Worm (Caenorhabditis elegans): ENCODE results near the gene F35D11.1.

Gene F35D11.1

DNA sequence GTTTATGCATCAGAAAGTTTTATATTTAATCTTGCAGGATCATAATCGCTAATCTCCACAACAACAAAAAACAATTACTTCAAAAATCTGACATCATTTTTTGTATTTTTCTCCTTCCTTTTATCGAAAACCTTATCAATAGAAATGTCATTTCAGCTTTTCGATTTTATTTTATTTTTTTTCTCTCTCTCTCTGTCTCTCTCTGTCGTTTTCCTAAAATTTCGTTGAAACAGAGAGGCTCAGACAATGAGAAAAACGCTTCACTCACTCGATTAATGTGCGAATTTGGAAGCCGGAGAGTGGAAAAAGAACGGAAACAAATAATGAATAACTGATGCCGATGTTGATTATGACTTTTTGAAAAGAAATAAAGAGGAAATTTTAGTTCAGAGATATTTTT lies 22.6 kb upstream of the F35D11.1 start:
- TF ChIP-seq unc-62 (GFP tag; optimal IDR thresholded peaks at IDR 0.05): no peak

DNA sequence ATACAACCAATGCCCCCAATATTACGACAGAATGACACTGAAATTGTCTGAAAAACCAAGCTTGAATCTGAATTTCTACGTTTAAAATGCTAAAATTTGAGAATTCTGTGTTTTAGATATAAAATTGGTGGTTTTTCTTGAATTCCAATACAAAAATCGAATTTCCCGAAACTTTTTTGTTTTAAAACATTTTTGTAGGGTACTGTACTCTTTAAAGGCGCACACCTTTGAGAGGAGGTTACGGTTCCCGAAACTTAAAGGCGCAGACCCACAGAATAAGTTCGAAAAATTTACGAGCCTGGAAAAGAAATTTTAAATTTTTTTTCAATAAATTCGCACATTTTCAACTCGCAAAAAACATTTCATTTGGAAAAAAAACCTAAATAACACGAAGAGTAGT lies 22.0 kb upstream of the F35D11.1 start:
- no peak for TF ChIP-seq unc-62 (GFP tag; optimal IDR thresholded peaks at IDR 0.05)

DNA sequence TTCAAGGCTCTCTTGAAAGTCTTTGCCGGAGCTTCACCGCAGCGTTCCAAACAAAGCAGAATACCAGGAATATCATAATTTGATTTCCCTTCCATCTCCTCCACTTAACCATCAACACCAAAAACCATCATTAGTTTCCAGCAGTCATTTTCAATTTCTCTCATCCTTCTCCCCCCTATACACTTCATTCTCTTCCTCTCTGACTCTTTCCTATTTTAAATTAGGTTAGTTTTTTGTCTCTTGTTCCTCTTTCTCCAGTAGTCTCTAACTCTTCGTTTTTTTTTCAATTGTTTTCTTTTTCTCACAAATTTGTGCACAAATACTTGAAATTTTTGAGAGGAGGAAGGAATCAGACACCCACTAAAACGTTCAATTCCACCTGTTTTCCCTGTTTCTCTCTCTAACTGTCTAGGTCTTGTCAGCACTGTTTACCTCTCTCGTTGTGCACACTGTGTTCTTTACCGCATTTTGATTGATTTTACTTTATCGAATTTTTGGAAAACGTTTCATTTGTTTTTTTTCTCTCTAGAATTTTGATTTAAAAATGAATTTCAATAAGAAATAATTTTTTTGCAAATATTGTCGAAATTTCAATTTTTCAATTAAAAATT lies 19.9 kb upstream of the F35D11.1 start:
- TF ChIP-seq unc-62 (GFP tag; optimal IDR thresholded peaks at IDR 0.05): no peak

DNA sequence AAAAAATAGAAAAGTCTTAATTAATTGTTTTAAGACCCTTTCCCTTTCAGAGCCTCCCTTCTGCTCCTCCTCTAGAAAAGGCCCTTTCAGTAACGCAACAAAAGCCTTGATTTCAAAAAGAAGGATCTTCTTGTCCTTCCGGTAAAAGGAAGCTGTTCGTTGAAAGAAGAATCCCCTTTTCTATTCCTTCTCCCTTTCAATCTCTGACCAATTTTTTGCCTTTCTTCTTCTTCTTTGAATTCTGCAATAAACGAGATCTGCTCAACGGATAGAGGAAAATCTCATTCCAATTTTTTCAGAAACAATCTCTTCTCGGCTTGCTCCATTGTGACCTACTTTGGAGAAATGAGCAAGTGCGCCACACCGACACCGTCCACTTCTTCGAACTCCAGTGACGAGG lies 18.6 kb upstream of the F35D11.1 start, which contains the start of gene F35D11.3:
F35D11.3 (plus strand) TSS at position 300 of the 400 bp plus-strand sequence.
- no peak for TF ChIP-seq unc-62 (GFP tag; optimal IDR thresholded peaks at IDR 0.05)

DNA sequence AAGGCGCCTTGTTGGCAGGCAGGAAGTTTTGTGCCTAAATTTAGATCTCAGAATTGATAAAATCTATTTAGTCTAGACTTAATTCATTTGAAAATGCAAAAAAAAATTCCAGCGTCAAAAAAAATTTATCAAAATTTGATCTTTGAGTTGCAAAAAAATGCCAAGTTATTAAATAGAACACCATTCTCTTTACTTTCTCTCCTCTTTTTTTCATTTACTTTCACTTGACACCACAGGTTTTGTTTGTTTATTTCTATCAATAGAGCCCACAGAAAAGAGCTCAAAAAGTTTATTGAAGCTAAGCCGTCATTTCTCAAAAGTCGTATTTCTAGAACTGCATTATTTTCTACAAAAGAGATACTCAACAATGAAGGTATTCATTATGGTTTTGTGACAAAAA lies 14.0 kb upstream of the F35D11.1 start, which contains the start of gene pqn-35:
pqn-35 (plus strand) TSS at position 301 of the 400 bp plus-strand sequence.
- no peak for TF ChIP-seq unc-62 (GFP tag; optimal IDR thresholded peaks at IDR 0.05)

DNA sequence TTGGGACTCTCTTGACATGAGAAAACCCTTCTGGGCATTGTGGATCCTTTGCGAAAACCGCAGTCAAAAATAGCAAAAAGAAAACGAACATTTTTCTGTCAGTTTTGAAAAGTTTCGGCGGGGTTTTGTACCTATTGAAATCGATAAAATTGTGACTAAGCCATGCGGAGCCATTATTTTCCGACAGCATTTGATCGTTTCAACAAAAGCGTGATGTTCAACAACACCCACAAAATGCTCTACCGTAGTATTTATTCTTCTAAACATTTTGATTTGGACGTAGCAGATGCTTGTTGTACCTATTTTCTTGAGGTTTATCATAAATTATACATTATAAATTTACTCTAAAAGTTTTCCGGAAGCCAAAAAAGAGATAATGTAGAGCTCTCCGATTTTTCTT lies 10.3 kb upstream of the F35D11.1 start, which contains the start of gene clec-136:
clec-136 (minus strand) TSS at position 101 of the 400 bp plus-strand sequence.
- TF ChIP-seq unc-62 (GFP tag; optimal IDR thresholded peaks at IDR 0.05): no peak

DNA sequence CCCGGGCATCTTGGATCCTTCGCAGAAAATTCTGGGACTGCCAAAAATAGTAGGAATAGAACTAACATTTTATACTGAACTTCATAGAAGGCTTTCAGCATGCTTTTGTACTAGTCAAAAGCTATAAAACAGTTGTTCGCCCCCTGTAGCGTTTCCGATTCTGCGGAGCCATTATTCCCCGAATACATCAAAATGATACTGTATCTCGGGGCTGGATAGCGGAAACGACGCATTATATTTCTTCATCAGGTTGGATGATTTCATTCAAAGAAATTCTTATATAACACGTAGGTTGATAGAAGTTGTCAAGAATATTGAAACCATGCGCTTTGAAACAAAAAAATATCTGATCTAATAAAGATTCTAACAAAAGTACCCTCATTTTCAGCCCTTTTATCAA lies 8.7 kb upstream of the F35D11.1 start, which contains the start of gene clec-137:
clec-137 (minus strand) TSS at position 101 of the 400 bp plus-strand sequence.
- TF ChIP-seq unc-62 (GFP tag; optimal IDR thresholded peaks at IDR 0.05): no peak

DNA sequence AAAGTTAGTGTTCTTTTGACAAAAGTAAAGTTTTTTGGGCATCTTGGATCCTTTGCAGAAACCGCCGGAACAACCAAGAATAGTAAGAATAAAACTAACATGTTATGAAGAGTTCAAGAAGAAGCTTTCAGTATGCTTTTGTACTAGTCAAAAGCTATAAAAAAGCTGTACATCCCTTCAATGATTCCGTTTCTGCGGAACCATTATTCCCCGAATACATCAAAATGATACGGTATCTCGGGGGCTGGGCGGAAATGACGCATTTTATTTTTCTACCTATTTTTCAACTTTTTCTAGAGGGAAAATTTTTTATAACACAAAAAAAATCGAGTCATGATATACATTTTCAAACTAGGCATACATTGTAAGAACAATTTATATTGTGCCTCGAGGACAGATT lies 7.0 kb upstream of the F35D11.1 start, which contains the start of gene clec-138:
clec-138 (minus strand) TSS at position 101 of the 400 bp plus-strand sequence.
- TF ChIP-seq unc-62 (GFP tag; optimal IDR thresholded peaks at IDR 0.05): no peak

DNA sequence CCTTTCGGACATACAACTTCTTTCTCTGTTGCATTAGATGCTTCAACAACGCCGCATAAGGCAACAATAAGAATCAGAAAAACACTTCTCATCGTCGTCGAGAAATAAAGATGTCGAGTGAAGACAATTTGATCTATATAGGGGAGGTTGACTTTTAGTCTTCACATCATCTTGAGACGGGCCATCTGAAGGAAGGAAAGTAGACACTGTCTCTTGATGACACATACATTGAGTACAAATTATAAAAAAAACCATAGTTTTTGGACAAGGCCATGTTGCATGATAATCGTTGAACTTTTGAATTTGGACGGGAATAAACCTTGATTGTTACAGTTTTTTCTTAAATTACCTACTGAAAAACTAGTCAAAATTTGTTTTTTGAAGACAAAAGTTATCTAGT lies 5.1 kb upstream of the F35D11.1 start, which contains the start of gene clec-139:
clec-139 (minus strand) TSS at position 101 of the 400 bp plus-strand sequence.
- no peak for TF ChIP-seq unc-62 (GFP tag; optimal IDR thresholded peaks at IDR 0.05)

DNA sequence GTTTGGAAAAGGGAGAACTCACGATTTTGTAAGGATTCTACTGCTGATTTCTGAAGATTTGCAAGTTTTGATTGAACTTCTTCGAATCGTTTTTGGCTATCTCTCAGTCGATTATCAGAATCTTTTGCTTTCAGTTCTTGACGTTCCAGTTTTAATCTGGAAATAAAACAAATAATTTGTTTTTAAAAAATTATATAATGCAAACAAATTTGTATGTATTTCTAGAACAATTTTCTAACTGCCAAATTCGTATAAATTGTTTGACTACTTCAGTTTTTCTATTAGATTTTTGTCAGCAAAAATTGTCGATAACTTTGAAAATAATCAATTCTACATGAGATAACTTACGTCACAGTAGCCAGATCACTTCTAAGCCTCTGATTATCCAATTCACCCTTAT lies 4.8 kb downstream of the F35D11.1 start:
- TF ChIP-seq unc-62 (GFP tag; optimal IDR thresholded peaks at IDR 0.05): no peak

DNA sequence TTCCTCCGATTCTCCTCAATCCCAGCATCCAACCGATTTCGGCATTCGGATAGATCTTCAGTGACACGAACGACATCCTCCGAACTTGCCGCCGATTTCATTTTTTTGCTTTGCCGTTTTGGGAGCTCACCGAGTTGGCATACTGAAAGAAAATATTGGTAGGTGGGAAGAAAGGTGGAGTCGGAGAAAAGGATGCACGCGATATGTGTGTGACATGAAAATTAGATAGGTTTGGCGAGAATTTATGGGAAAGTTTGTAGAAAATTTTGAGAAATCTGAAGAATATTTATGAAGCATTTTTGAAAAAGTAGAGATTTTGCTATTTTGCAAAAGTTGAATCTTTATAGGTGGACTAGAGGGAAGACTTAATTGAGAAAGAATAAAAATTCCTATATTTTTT lies 11.5 kb downstream of the F35D11.1 start, which contains the start of gene che-10:
che-10 (minus strand) TSS at position 101 of the 400 bp plus-strand sequence.
- no peak for TF ChIP-seq unc-62 (GFP tag; optimal IDR thresholded peaks at IDR 0.05)

DNA sequence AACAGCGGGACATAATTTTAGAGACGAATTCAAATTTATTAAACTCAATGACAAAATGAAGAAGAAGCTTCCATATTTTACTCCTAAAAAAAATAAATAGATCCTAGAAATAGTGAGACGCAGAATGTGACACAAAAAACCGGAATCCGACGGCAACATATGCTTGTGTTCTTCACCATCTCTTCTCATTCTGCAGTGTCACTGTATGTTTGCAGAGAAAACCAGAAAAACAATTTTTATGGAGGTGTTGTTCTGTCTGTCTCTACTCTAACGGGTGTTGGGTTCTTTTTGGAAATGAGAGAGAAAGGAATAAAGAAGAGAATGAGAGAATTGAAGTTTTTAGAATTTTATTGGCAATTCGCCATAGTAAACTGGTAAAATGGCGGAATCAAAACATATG lies 12.2 kb downstream of the F35D11.1 start:
- no peak for TF ChIP-seq unc-62 (GFP tag; optimal IDR thresholded peaks at IDR 0.05)

DNA sequence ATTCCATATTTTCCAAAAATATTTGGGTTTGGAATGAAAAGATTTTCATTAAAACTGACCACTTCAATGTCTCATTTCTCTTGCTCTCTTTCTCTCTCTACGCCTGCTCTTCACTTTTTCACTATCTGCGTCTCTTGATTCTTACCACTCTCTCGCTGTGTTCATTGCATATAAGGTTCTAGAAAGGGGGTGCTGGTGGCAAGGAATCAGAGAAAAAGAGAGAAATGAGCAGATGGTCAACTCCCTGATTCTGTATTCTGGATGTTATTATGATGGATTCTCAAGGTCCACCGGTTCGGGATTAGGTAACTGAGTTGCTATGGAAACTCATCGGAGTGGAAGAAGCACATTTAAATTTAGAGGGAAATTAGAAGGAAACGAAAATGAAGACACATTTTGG lies 14.0 kb downstream of the F35D11.1 start:
- TF ChIP-seq unc-62 (GFP tag; optimal IDR thresholded peaks at IDR 0.05): no peak

DNA sequence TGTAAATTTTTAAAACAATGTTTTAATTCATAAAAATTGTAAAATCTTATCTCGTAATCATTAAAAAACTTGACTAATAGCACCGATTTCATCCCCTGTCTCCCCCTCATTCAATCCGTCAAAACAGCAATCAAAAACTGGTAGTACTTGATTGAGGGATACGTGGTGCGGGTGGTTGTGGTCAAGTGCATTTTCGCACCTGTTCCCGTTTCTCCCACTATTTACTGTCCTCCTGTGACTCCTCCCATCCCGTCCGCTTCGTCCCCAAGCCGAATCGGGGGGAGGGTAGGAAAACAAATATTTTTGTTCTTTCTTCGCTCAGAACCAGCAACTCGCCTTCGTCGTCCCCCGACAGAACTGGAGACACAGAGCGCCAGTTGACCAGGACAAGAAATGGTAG lies 22.1 kb downstream of the F35D11.1 start, which contains the start of gene lgc-27:
lgc-27 (plus strand) TSS at position 301 of the 400 bp plus-strand sequence.
- no peak for TF ChIP-seq unc-62 (GFP tag; optimal IDR thresholded peaks at IDR 0.05)

DNA sequence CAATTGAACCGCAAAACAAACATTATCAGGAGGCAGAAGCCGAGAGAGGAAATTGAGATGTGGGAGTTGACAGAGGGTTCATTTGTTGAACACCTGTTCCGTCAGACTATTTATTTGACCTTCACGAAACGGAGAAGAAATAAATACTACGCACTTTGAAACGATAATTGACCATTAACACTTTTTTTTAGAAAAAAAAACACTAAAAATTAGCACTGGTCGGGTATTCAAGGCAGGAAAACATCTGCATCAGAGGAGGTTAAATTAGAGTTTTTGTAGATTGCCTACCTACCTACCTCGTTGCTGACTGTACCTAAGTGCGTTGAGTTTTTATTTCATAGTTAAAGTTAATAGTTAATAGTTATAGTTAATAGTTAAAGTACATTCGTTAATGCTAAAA lies 23.4 kb downstream of the F35D11.1 start:
- TF ChIP-seq unc-62 (GFP tag; optimal IDR thresholded peaks at IDR 0.05): no peak

DNA sequence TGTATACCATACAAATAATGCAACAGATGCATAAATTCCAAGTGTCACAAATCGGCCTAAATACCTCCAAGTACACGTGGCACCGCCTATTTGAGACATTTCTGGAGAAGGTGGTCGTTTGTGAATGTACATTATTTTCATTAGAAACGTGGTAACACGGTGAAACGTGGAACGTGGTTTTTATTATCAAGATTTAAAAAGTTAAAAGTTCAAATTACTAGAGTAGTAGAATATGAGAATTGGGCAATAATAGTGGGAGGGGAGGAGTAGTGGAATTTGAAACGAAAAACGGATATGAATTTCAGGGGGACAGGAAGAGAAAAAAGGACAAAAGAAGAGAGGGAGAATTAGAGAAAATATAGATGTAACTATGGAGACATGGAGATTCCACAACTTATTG lies 29.1 kb downstream of the F35D11.1 start, which contains the start of gene fut-6:
fut-6 (minus strand) TSS at position 101 of the 400 bp plus-strand sequence.
- TF ChIP-seq unc-62 (GFP tag; optimal IDR thresholded peaks at IDR 0.05): no peak

DNA sequence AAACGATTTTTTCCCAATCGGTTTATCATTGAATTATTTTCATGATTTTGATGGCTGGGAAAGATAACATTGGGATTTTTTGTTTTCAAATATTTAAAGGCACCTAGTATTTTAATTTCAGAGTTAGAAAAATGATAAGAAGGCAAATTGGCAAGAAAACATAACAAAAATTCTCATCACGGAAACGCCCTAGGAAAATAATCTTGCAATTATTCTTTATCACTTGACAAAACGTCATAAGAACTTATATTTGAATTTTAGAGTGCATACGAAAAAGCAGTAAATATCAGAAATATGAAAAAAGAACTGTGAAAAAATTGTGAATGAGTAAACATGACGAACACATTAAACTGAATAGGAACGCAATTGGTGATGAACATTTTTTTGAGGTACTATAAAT lies 30.7 kb downstream of the F35D11.1 start:
- TF ChIP-seq unc-62 (GFP tag; optimal IDR thresholded peaks at IDR 0.05): no peak
